Worm (Caenorhabditis elegans) whole organism, midembryonic: ENCODE results near the gene col-187.

Experiments used
- T22C8.4 ChIP-seq: fragments of 200-800 bp; sonication (Bioruptor generic); IDR thresholded peaks from 2 replicates; pipeline ENCODE4 v1.3.6; 2022; ENCODE audit warnings: missing genetic modification characterization, missing compliant biosample characterization
- cog-1 ChIP-seq: sonication (generic microtip); optimal IDR thresholded peaks from 2 replicates; lab custom pipeline; 2016; ENCODE audit warnings: missing genetic modification characterization, missing compliant biosample characterization
- flt-1 ChIP-seq: fragments of 200-800 bp; sonication (Bioruptor generic); IDR thresholded peaks from 2 replicates; pipeline ENCODE4 v1.3.6; 2022; ENCODE audit warnings: missing genetic modification characterization, missing compliant biosample characterization
- klf-2 ChIP-seq: fragments of 200-800 bp; sonication (Bioruptor generic); conservative IDR thresholded peaks from 2 replicates; pipeline ENCODE4 v1.3.6; 2022; ENCODE audit warnings: missing genetic modification reagents, missing genetic modification characterization, missing compliant biosample characterization
- med-1 ChIP-seq: sonication (generic microtip); optimal IDR thresholded peaks from 2 replicates; lab custom pipeline; 2017; ENCODE audit warnings: missing genetic modification characterization, mild to moderate bottlenecking, missing compliant biosample characterization, antibody characterized with exemption, missing genetic modification reagents; ENCODE audit not compliant: insufficient read depth
- ref-1 ChIP-seq: fragments of 200-800 bp; sonication (Bioruptor generic); conservative IDR thresholded peaks from 2 replicates; pipeline ENCODE4 v1.3.6; 2022; ENCODE audit warnings: missing genetic modification reagents, missing genetic modification characterization, missing compliant biosample characterization
- tab-1 ChIP-seq: fragments of 200-800 bp; sonication (Bioruptor generic); IDR thresholded peaks from 2 replicates; pipeline ENCODE4 v1.3.6; 2022; ENCODE audit warnings: missing genetic modification characterization, missing compliant biosample characterization
- ztf-23 ChIP-seq: fragments of 200-800 bp; sonication (Bioruptor generic); IDR thresholded peaks from 2 replicates; pipeline ENCODE4 v1.3.6; 2022; ENCODE audit warnings: missing genetic modification reagents, missing genetic modification characterization, missing compliant biosample characterization
- ztf-29 ChIP-seq: fragments of 200-800 bp; sonication (Bioruptor generic); IDR thresholded peaks from 2 replicates; pipeline ENCODE4 v1.3.6; 2022; ENCODE audit warnings: missing genetic modification reagents, missing genetic modification characterization, missing compliant biosample characterization

col-187 gene

ce11 chrX:16072595-16072994 lies at the start of gene col-187:
Gene col-187 (plus strand): TSS chrX:16072895.
- TF ChIP-seq T22C8.4 (no peak), ref-1 (GFP tag; lab: Robert Waterston, UW) (no peak), flt-1 (GFP tag; lab: Robert Waterston, UW) (no peak), tab-1 (GFP tag; lab: Robert Waterston, UW) (no peak), ztf-29 (GFP tag; lab: Robert Waterston, UW) (no peak), med-1 (GFP tag; lab: Kevin White, UChicago) (no peak), cog-1 (no peak), ztf-23 (GFP tag; lab: Robert Waterston, UW) (no peak), klf-2 (GFP tag; lab: Robert Waterston, UW) (no peak)

ce11 chrX:16024558-16024957 lies 48.1 kb upstream of the col-187 start:
- no peak for TF ChIP-seq ztf-29 (GFP tag; lab: Robert Waterston, UW)
- TF ChIP-seq med-1 (GFP tag; lab: Kevin White, UChicago): no peak
- no peak for TF ChIP-seq cog-1
- TF ChIP-seq klf-2 (GFP tag; lab: Robert Waterston, UW): no peak
- no peak for TF ChIP-seq ref-1 (GFP tag; lab: Robert Waterston, UW)
- TF ChIP-seq ztf-23 (GFP tag; lab: Robert Waterston, UW): no peak
- TF ChIP-seq tab-1 (GFP tag; lab: Robert Waterston, UW): no peak

ce11 chrX:16028980-16029379 lies 43.7 kb upstream of the col-187 start:
- TF ChIP-seq cog-1 (no peak), tab-1 (GFP tag; lab: Robert Waterston, UW) (no peak), med-1 (GFP tag; lab: Kevin White, UChicago) (no peak), ztf-23 (GFP tag; lab: Robert Waterston, UW) (no peak), flt-1 (GFP tag; lab: Robert Waterston, UW) (no peak)

ce11 chrX:16030506-16030905 lies 42.2 kb upstream of the col-187 start, which contains the start of gene mboa-1:
Gene mboa-1 (plus strand): TSS chrX:16030806.
- TF ChIP-seq T22C8.4 (no peak), ztf-23 (GFP tag; lab: Robert Waterston, UW) (no peak), ref-1 (GFP tag; lab: Robert Waterston, UW) (no peak), ztf-29 (GFP tag; lab: Robert Waterston, UW) (no peak), cog-1 (no peak), klf-2 (GFP tag; lab: Robert Waterston, UW) (no peak), flt-1 (GFP tag; lab: Robert Waterston, UW) (no peak), tab-1 (GFP tag; lab: Robert Waterston, UW) (no peak), med-1 (GFP tag; lab: Kevin White, UChicago) (no peak)

ce11 chrX:16039173-16039572 lies 33.5 kb upstream of the col-187 start:
- no peak for TF ChIP-seq ztf-29 (GFP tag; lab: Robert Waterston, UW)
- TF ChIP-seq tab-1 (GFP tag; lab: Robert Waterston, UW): no peak
- TF ChIP-seq ztf-23 (GFP tag; lab: Robert Waterston, UW): no peak
- TF ChIP-seq klf-2 (GFP tag; lab: Robert Waterston, UW): no peak
- no peak for TF ChIP-seq cog-1
- no peak for TF ChIP-seq med-1 (GFP tag; lab: Kevin White, UChicago)
- no peak for TF ChIP-seq T22C8.4
- TF ChIP-seq ref-1 (GFP tag; lab: Robert Waterston, UW): no peak
- TF ChIP-seq flt-1 (GFP tag; lab: Robert Waterston, UW): no peak

ce11 chrX:16040207-16040716 lies 32.4 kb upstream of the col-187 start, which contains the start of gene B0395.3:
Gene B0395.3 (minus strand): TSS chrX:16040257.
- no peak for TF ChIP-seq klf-2 (GFP tag; lab: Robert Waterston, UW)
- no peak for TF ChIP-seq cog-1
- peak; percentile 65; the same call in 1 of the 2 replicates for TF ChIP-seq ztf-23 (GFP tag; lab: Robert Waterston, UW)

ce11 chrX:16041808-16042207 lies 30.9 kb upstream of the col-187 start:
- TF ChIP-seq ztf-29 (GFP tag; lab: Robert Waterston, UW) (no peak), cog-1 (no peak), klf-2 (GFP tag; lab: Robert Waterston, UW) (no peak), med-1 (GFP tag; lab: Kevin White, UChicago) (no peak), ztf-23 (GFP tag; lab: Robert Waterston, UW) (no peak), flt-1 (GFP tag; lab: Robert Waterston, UW) (no peak), tab-1 (GFP tag; lab: Robert Waterston, UW) (no peak)

ce11 chrX:16042480-16042879 lies 30.2 kb upstream of the col-187 start:
- TF ChIP-seq ref-1 (GFP tag; lab: Robert Waterston, UW) (no peak), tab-1 (GFP tag; lab: Robert Waterston, UW) (no peak), klf-2 (GFP tag; lab: Robert Waterston, UW) (no peak), T22C8.4 (no peak), med-1 (GFP tag; lab: Kevin White, UChicago) (no peak), ztf-29 (GFP tag; lab: Robert Waterston, UW) (no peak), flt-1 (GFP tag; lab: Robert Waterston, UW) (no peak), ztf-23 (GFP tag; lab: Robert Waterston, UW) (no peak), cog-1 (no peak)

- TF ChIP-seq ref-1 (GFP tag; lab: Robert Waterston, UW) (no peak), flt-1 (GFP tag; lab: Robert Waterston, UW) (no peak)
Observed at ce11 chrX:16044325-16044724, 28.4 kb upstream of the col-187 start.

ce11 chrX:16046379-16046778 lies 26.3 kb upstream of the col-187 start:
- no peak for TF ChIP-seq ztf-29 (GFP tag; lab: Robert Waterston, UW)
- no peak for TF ChIP-seq cog-1
- no peak for TF ChIP-seq ztf-23 (GFP tag; lab: Robert Waterston, UW)
- TF ChIP-seq T22C8.4: no peak
- no peak for TF ChIP-seq klf-2 (GFP tag; lab: Robert Waterston, UW)
- TF ChIP-seq med-1 (GFP tag; lab: Kevin White, UChicago): no peak
- TF ChIP-seq tab-1 (GFP tag; lab: Robert Waterston, UW): no peak
- no peak for TF ChIP-seq flt-1 (GFP tag; lab: Robert Waterston, UW)
- TF ChIP-seq ref-1 (GFP tag; lab: Robert Waterston, UW): no peak
